Fruit fly (Drosophila melanogaster) Kc167 (cell line): ENCODE data around the gene CG18814.

Experiments
- h ChIP-seq: fragments of >200 bp; optimal IDR thresholded peaks from 3 replicates; lab custom pipeline; 2018; ENCODE audit warnings: missing external identifiers
- ttk ChIP-seq: sonication (Bioruptor generic); optimal IDR thresholded peaks from 2 replicates; lab custom pipeline; 2017; ENCODE audit warnings: missing external identifiers

- TF ChIP-seq ttk (lab: Kevin White, UChicago) (no peak), h (lab: Kevin White, UChicago) (no peak)
These were observed 15.7 kb downstream of the CG18814 start for dm6 chr3L:16385252-16385879.
